Worm (Caenorhabditis elegans): ENCODE results near the gene Y67D2.5.

Y67D2.5 gene

DNA sequence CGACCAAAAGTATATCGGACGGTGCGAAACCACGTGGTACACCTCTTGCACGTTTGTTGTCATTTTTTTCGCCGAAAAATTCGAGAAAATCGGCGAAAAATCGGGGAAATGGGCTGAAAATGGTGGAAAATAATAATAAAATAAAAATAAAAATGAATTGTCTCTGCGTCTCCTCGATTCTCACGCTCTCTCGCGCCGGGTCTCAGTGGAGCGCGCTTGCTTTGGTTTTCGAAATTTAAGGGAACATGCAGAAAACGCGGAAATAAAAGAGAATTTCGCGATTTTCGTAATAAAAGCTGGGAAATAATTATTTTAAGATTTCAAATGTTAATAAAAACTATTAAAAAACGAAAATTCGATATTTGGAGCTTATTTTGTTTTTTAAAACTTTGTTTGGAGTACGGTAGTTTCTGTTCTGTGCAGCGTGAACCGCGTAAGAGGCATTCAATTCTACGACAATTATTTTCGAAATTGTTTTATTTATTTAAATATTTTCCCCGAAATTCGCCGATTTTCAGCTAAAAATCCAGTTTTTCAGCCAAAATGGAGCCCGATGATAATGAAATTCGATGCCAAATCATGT lies 44.1 kb downstream of the Y67D2.5 start, which contains the start of the genes ave-1 and M01G5.1 (continued):
- TF ChIP-seq efl-1 (GFP tag; optimal IDR thresholded peaks at IDR 0.05) (peak; percentile 16), lin-54 (GFP tag; optimal IDR thresholded peaks at IDR 0.05) (peak; percentile 42), tbx-9 (tag; optimal IDR thresholded peaks at IDR 0.05; ENCODE audit: borderline replicate concordance) (no peak), snpc-4 (GFP tag; optimal IDR thresholded peaks at IDR 0.05) (no peak), snpc-4 (tag; optimal IDR thresholded peaks at IDR 0.05) (peak in 1 of 4 experiments; percentile 2), somi-1 (GFP tag; optimal IDR thresholded peaks at IDR 0.05) (no peak)

DNA sequence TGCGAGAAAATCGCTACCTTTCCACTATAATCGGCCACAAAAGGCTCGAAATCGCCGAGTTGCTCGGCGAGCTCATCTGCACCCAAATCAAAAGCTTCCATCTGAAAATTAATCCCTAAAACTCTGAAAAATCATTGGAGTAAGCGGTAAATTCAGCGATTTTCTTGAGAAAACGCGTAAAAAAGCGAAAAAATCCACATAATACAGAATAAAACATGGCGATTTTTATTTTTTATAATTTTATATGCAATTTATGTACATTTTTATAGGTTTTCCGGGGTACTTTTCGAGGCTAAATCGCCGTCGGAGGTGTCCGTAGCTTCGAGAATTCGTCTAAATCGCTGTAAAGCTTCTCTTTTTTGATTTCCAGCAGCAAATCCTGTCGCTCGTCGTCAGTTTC lies 44.8 kb downstream of the Y67D2.5 start, which contains the start of gene Y82E9BR.19:
Gene Y82E9BR.19 (minus strand): TSS at position 101 of the 400 bp plus-strand sequence.
- no peak for TF ChIP-seq B0019.2 (GFP tag; conservative IDR thresholded peaks at IDR 0.05)
- TF ChIP-seq rcor-1 (GFP tag; IDR thresholded peaks at IDR 0.05): no peak
- no peak for TF ChIP-seq unc-62 (GFP tag; optimal IDR thresholded peaks at IDR 0.05)
- no peak for TF ChIP-seq F55B11.4 (tag; optimal IDR thresholded peaks at IDR 0.05; ENCODE audit: borderline replicate concordance, insufficient read depth)
- TF ChIP-seq somi-1 (GFP tag; optimal IDR thresholded peaks at IDR 0.05): no peak
- no peak for TF ChIP-seq snpc-1.3 (tag; optimal IDR thresholded peaks at IDR 0.05; ENCODE audit: insufficient read depth)
- TF ChIP-seq Y95B8A.8 (GFP tag; IDR thresholded peaks at IDR 0.05): no peak
- no peak for TF ChIP-seq F39B2.1 (GFP tag; IDR thresholded peaks at IDR 0.05)
- TF ChIP-seq B0261.1 (tag; optimal IDR thresholded peaks at IDR 0.05): no peak
- TF ChIP-seq hsf-1 (GFP tag; IDR thresholded peaks at IDR 0.05): no peak
- TF ChIP-seq mel-28 (tag; optimal IDR thresholded peaks at IDR 0.05; ENCODE audit: borderline replicate concordance): no peak
- TF ChIP-seq efl-1 (GFP tag; optimal IDR thresholded peaks at IDR 0.05): no peak
- no peak for TF ChIP-seq hlh-26 (GFP tag; conservative IDR thresholded peaks at IDR 0.05)
- TF ChIP-seq sptf-2 (GFP tag; optimal IDR thresholded peaks at IDR 0.05): no peak
- TF ChIP-seq bed-1 (GFP tag; IDR thresholded peaks at IDR 0.05): no peak
- no peak for TF ChIP-seq Y53F4B.3 (GFP tag; IDR thresholded peaks at IDR 0.05)

Measured in whole organism, young adult.